Fruit fly (Drosophila melanogaster) whole organism, adult: Measurements from ENCODE around the gene shd.

ENCODE experiments used
- CG11617 ChIP-seq: fragments of 200-800 bp; sonication (Bioruptor generic); optimal IDR thresholded peaks from 2 replicates; lab custom pipeline; 2017; ENCODE audit warnings: mild to moderate bottlenecking, missing biosample characterization, missing genetic modification reagents, missing genetic modification characterization
- CG12768 ChIP-seq: fragments of 200-800 bp; sonication (Bioruptor generic); optimal IDR thresholded peaks from 2 replicates; lab custom pipeline; 2017; ENCODE audit warnings: missing biosample characterization, missing genetic modification characterization, mild to moderate bottlenecking, moderate library complexity, missing genetic modification reagents
- CG14711 ChIP-seq: fragments of 200-800 bp; sonication (Bioruptor generic); optimal IDR thresholded peaks from 2 replicates; lab custom pipeline; 2018; ENCODE audit warnings: missing biosample characterization, mild to moderate bottlenecking, missing genetic modification characterization, moderate library complexity
- CG1620 ChIP-seq: fragments of 200-800 bp; sonication (Bioruptor generic); optimal IDR thresholded peaks from 2 replicates; lab custom pipeline; 2016; ENCODE audit warnings: missing biosample characterization, missing genetic modification characterization
- CG33017 ChIP-seq: fragments of 200-800 bp; sonication (Bioruptor generic); optimal IDR thresholded peaks from 2 replicates; lab custom pipeline; 2018; ENCODE audit warnings: missing biosample characterization, mild to moderate bottlenecking, missing genetic modification characterization, moderate library complexity
- CG5204 ChIP-seq: fragments of 200-800 bp; sonication (Bioruptor generic); optimal IDR thresholded peaks from 2 replicates; lab custom pipeline; 2016; ENCODE audit warnings: missing biosample characterization, missing genetic modification characterization
- CG7045 ChIP-seq: fragments of 200-800 bp; sonication (Bioruptor generic); optimal IDR thresholded peaks from 2 replicates; lab custom pipeline; 2017; ENCODE audit warnings: missing biosample characterization, mild to moderate bottlenecking, missing genetic modification characterization
- CG7101 ChIP-seq: fragments of 200-800 bp; sonication (Bioruptor generic); optimal IDR thresholded peaks from 2 replicates; lab custom pipeline; 2018; ENCODE audit warnings: missing biosample characterization, mild to moderate bottlenecking, missing genetic modification characterization, moderate library complexity
- Clk ChIP-seq: fragments of 200-800 bp; sonication (Bioruptor generic); optimal IDR thresholded peaks from 2 replicates; lab custom pipeline; 2017; ENCODE audit warnings: missing biosample characterization, missing genetic modification characterization
- Crg-1 ChIP-seq: fragments of 200-800 bp; sonication (Bioruptor generic); optimal IDR thresholded peaks from 2 replicates; lab custom pipeline; 2016; ENCODE audit warnings: missing biosample characterization, missing genetic modification characterization
- Hr96 ChIP-seq: fragments of 200-800 bp; sonication (Bioruptor generic); optimal IDR thresholded peaks from 2 replicates; lab custom pipeline; 2016; ENCODE audit warnings: missing biosample characterization, missing genetic modification characterization
- Mnt ChIP-seq: fragments of 200-800 bp; sonication (Bioruptor generic); optimal IDR thresholded peaks from 2 replicates; lab custom pipeline; 2016; ENCODE audit warnings: missing biosample characterization, mild to moderate bottlenecking, missing genetic modification characterization
- bab1 ChIP-seq: fragments of 200-800 bp; sonication (Bioruptor generic); optimal IDR thresholded peaks from 3 replicates; lab custom pipeline; 2019; ENCODE audit warnings: missing biosample characterization, mild to moderate bottlenecking, missing genetic modification characterization, moderate library complexity
- cic ChIP-seq: fragments of 200-800 bp; sonication (Bioruptor generic); optimal IDR thresholded peaks from 2 replicates; lab custom pipeline; 2017; ENCODE audit warnings: missing biosample characterization, mild to moderate bottlenecking, missing genetic modification characterization, moderate library complexity
- cnc ChIP-seq, 2 experiments: fragments of >200 bp; optimal IDR thresholded peaks; 2 replicates each; lab custom pipeline; 2017
- kay ChIP-seq: fragments of 200-800 bp; sonication (Bioruptor generic); peaks from one replicate; lab custom pipeline; 2016; ENCODE audit warnings: missing biosample characterization, missing genetic modification characterization, borderline replicate concordance
- ovo ChIP-seq: fragments of 200-800 bp; sonication (Bioruptor generic); optimal IDR thresholded peaks from 2 replicates; lab custom pipeline; 2016; ENCODE audit warnings: missing biosample characterization, missing genetic modification characterization
- pad ChIP-seq: fragments of 200-800 bp; sonication (Bioruptor generic); optimal IDR thresholded peaks from 3 replicates; lab custom pipeline; 2017; ENCODE audit warnings: missing biosample characterization, missing genetic modification characterization, mild to moderate bottlenecking, moderate library complexity, missing genetic modification reagents
- tj ChIP-seq: fragments of 200-800 bp; sonication (Bioruptor generic); optimal IDR thresholded peaks from 3 replicates; lab custom pipeline; 2017; ENCODE audit warnings: missing biosample characterization, mild to moderate bottlenecking, missing genetic modification characterization, moderate library complexity
- toe ChIP-seq: fragments of 200-800 bp; sonication (Bioruptor generic); optimal IDR thresholded peaks from 2 replicates; lab custom pipeline; 2016; ENCODE audit warnings: missing biosample characterization, missing genetic modification characterization

shd gene

dm6 chr3L:14603160-14603559 is 11.1 kb upstream of the shd start:
- no peak for TF ChIP-seq CG5204 (GFP tag; lab: Kevin White, UChicago)
- TF ChIP-seq CG33017 = no peak
- no peak for TF ChIP-seq pad
- peak; percentile 61 for TF ChIP-seq kay (GFP tag; lab: Kevin White, UChicago)
- TF ChIP-seq toe = no peak
- no peak for TF ChIP-seq Clk
- no peak for TF ChIP-seq CG7045

dm6 chr3L:14605291-14605690 is 9.0 kb upstream of the shd start:
- TF ChIP-seq bab1 (GFP tag; lab: Kevin White, UChicago) (peak; percentile 59), Clk (no peak)

dm6 chr3L:14607620-14608019 is 6.6 kb upstream of the shd start:
- TF ChIP-seq toe = peak; percentile 12
- peak; percentile 44 for TF ChIP-seq bab1 (GFP tag; lab: Kevin White, UChicago)
- no peak for TF ChIP-seq kay (GFP tag; lab: Kevin White, UChicago)
- TF ChIP-seq Mnt (GFP tag; lab: Kevin White, UChicago) = no peak

DNA sequence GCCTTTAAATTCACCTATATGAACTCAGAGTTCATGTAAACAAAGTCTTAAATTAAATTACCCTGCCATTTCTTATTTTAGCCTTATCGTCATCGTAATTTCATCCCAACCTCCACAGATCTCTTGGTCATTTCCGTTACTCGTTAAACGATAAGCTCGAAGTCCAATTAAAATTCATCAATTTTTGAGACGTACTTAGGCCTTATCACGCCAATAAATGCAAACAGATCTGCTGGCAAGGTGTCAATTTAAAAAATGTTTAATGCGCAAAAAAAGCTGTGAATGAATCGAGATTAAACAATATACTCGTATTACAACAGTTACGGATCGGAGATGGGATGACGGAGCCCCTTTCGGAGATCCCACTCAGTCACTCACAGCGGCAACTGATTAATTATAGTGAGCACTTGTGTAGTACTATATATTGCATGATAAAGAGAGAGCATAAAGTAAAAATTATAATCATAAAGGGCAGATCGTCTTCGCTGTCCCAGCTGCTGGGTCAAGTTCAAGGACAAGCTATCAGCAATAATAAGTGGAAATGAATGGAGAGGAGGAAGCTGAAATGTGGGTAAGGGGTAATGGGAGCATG is 5.0 kb upstream of the shd start:
- TF ChIP-seq tj (GFP tag; lab: Kevin White, UChicago) = peak; percentile 10
- TF ChIP-seq cic = peak; percentile 86
- TF ChIP-seq CG12768 (GFP tag; lab: Kevin White, UChicago) = no peak

DNA sequence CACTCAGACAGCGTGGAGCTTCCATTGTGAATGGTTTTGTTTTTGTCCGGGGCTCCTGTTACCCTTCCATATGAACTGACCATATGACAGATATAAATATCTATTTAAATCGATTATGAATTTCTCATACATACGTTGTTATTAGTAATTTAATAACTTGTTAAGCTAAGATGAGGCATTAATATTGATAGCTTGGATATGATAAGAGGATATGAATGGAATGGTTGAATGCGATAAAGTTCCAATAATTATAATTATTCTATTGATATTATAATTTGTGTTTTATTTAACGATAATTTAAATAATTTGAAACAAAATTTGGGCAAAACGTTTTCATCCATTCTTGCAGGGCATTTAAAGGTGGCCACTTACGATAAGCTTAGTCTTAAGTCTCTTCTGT is 3.8 kb upstream of the shd start:
- no peak for TF ChIP-seq toe
- TF ChIP-seq CG1620 (GFP tag; lab: Kevin White, UChicago) = no peak
- TF ChIP-seq kay (GFP tag; lab: Kevin White, UChicago) = no peak
- TF ChIP-seq Hr96 = no peak
- TF ChIP-seq cnc (optimal IDR thresholded peaks at IDR 0.05; lab: Kevin White, UChicago) = no peak
- no peak for TF ChIP-seq CG14711 (tag; lab: Kevin White, UChicago)
- TF ChIP-seq CG5204 (GFP tag; lab: Kevin White, UChicago) = no peak

DNA sequence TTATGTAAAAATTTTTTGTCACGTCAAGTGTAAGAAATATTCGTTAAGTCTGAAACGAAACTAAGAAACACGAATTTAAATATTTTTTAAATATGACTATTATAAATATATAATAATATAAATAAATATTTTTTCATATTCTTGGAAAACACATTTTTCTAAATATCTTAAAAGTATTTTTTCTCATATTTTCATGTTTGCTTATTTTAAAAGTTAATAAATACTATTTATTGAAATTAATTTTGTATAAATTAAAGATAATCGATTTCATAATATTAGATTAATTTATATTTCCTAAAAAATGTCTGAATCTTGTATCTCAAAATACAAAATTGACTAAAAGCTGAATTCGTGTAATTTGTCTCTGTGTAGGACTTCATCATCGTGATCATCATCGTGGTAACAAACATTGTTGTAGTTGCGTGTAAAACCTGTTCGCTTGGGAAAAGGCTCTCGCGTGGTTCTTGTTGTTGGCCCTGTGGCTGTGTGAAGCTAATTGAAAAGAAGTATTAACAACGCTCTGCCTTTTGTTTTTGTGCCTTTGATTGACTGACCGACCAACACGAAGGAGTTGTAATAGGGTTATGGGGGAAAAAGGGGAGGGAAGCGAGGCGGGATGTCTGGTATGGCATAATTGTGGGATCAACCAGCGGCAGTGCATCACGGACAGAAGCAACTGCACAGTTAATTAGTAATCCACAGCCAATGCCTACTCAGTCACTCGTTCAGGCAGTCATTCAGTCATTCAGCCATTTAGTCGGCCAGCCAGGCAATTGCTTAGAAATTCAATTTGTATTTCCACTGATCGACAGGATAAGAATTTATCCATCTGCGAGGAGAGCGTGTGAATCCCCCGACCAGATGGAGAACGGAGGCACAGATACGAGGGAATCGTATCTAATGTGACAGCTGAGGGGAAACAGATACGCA is 2.6 kb upstream of the shd start:
- no peak for TF ChIP-seq CG1620 (GFP tag; lab: Kevin White, UChicago)
- no peak for TF ChIP-seq toe
- TF ChIP-seq CG14711 (tag; lab: Kevin White, UChicago) = no peak
- TF ChIP-seq CG12768 (GFP tag; lab: Kevin White, UChicago) = no peak
- TF ChIP-seq cic = no peak
- no peak for TF ChIP-seq CG7045
- TF ChIP-seq pad = no peak
- no peak for TF ChIP-seq CG7101 (tag; lab: Kevin White, UChicago)
- no peak for TF ChIP-seq CG33017

DNA sequence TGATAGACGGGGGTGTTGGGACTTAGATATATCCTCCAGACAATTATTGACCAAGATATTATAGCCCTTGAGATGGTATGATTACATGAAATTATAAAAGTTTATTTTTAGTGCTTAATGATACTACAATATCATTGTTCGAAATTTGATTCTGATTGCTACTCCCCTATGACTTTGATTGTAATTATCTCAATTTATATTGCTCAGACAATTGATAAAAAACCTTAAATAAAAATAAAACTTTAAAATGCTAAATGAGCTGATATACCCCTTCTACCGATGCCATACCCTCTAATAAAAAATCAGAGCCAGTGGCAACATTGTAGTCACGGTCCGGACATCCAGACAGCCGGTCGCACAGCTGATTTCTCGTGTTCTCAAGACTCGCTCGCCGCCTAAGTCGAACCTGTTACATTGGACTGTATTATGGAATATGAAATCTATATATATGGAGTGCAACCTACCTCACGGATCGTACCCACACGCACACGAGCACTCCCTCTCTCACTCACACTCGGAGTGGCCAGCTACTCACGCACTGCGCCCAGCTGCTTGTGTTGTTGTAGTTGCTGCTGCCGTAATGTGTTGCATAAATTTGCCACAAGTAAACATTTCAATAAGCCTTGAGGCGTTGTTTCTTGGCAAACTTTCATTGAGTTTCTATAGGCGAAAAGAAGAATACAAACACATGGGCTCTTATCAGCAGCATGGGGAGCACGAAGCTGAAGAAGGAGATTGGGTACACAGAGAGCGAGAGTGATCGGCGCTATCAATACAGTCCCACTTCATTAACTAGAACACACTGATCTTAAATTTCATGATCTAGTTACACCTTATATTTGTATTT is 1.1 kb upstream of the shd start:
- TF ChIP-seq CG5204 (GFP tag; lab: Kevin White, UChicago) (no peak), CG11617 (no peak), bab1 (GFP tag; lab: Kevin White, UChicago) (no peak), CG7045 (no peak), ovo (no peak), kay (GFP tag; lab: Kevin White, UChicago) (no peak), cnc (optimal IDR thresholded peaks at IDR 0.05; lab: Kevin White, UChicago) (no peak), CG1620 (GFP tag; lab: Kevin White, UChicago) (no peak), Clk (no peak), CG14711 (tag; lab: Kevin White, UChicago) (no peak), pad (no peak), Crg-1 (no peak), tj (GFP tag; lab: Kevin White, UChicago) (no peak), Hr96 (no peak), cic (no peak), CG33017 (no peak), Mnt (GFP tag; lab: Kevin White, UChicago) (no peak)
